Fruit fly (Drosophila melanogaster) whole organism, wandering third instar larva: ENCODE measurements around the gene CG31832.
A peak's percentile ranks its signal among the peaks of the same experiment; 100 is the strongest.

Experiments used
- Abd-B ChIP-seq: fragments of >200 bp; optimal IDR thresholded peaks from 2 replicates; lab custom pipeline; 2017; ENCODE audit warnings: missing biosample characterization, missing genetic modification characterization
- CG32264 ChIP-seq: fragments of 200-800 bp; sonication (Bioruptor generic); optimal IDR thresholded peaks from 2 replicates; lab custom pipeline; 2016; ENCODE audit warnings: missing biosample characterization, missing genetic modification characterization
- CG9705 ChIP-seq: fragments of 200-800 bp; sonication (Bioruptor generic); optimal IDR thresholded peaks from 2 replicates; lab custom pipeline; 2018; ENCODE audit warnings: missing biosample characterization, mild to moderate bottlenecking, missing genetic modification characterization
- CrebA ChIP-seq: fragments of 200-800 bp; sonication (Bioruptor generic); optimal IDR thresholded peaks from 2 replicates; lab custom pipeline; 2016; ENCODE audit warnings: missing biosample characterization, mild to moderate bottlenecking, missing genetic modification characterization, borderline replicate concordance
- Dfd ChIP-seq: fragments of >200 bp; optimal IDR thresholded peaks from 2 replicates; lab custom pipeline; 2017; ENCODE audit warnings: missing biosample characterization, missing genetic modification characterization
- Dif ChIP-seq: fragments of 200-275, 200-300 bp; sonication (Bioruptor generic); optimal IDR thresholded peaks from 2 replicates; lab custom pipeline; 2018; ENCODE audit warnings: missing biosample characterization, missing genetic modification characterization; ENCODE audit not compliant: partially characterized antibody
- GATAd ChIP-seq: sonication (Bioruptor generic); optimal IDR thresholded peaks from 2 replicates; lab custom pipeline; 2016; ENCODE audit warnings: missing biosample characterization, missing genetic modification characterization
- HLH106 ChIP-seq: fragments of 200-800 bp; optimal IDR thresholded peaks from 3 replicates; lab custom pipeline; 2019; ENCODE audit warnings: missing biosample characterization, mild to moderate bottlenecking, missing genetic modification characterization, moderate library complexity
- Hnf4 ChIP-seq: fragments of 200-800 bp; sonication (Bioruptor generic); optimal IDR thresholded peaks from 2 replicates; lab custom pipeline; 2016; ENCODE audit warnings: missing biosample characterization, mild to moderate bottlenecking, missing genetic modification characterization
- Hr78 ChIP-seq: fragments of >200 bp; optimal IDR thresholded peaks from 2 replicates; lab custom pipeline; 2017; ENCODE audit warnings: missing biosample characterization, missing genetic modification characterization
- Hr83 ChIP-seq: fragments of 200-300 bp; sonication (Bioruptor generic); optimal IDR thresholded peaks from 2 replicates; lab custom pipeline; 2016; ENCODE audit warnings: missing biosample characterization, mild to moderate bottlenecking, missing genetic modification characterization, moderate library complexity; ENCODE audit not compliant: poor library complexity, severe bottlenecking
- Jra ChIP-seq: sonication (Bioruptor generic); optimal IDR thresholded peaks from 2 replicates; lab custom pipeline; 2016; ENCODE audit warnings: missing biosample characterization, missing genetic modification characterization
- Mio ChIP-seq: sonication (Bioruptor generic); optimal IDR thresholded peaks from 2 replicates; lab custom pipeline; 2016; ENCODE audit warnings: missing biosample characterization, missing genetic modification characterization
- Myc ChIP-seq: fragments of >200 bp; optimal IDR thresholded peaks from 2 replicates; lab custom pipeline; 2017
- N ChIP-seq: fragments of >200 bp; optimal IDR thresholded peaks from 2 replicates; lab custom pipeline; 2018; ENCODE audit warnings: missing biosample characterization, missing external identifiers, missing genetic modification characterization
- OdsH ChIP-seq: fragments of 200-800 bp; sonication (Bioruptor generic); optimal IDR thresholded peaks from 2 replicates; lab custom pipeline; 2016; ENCODE audit warnings: missing biosample characterization, mild to moderate bottlenecking, missing genetic modification characterization
- Rel ChIP-seq, 2 experiments: fragments of 200-800 bp; sonication (Bioruptor generic) in 1 of 2; optimal IDR thresholded peaks; 2 replicates in 1 of 2; 3 replicates in 1 of 2; lab custom pipeline; 2016 to 2019; ENCODE audit warnings: mild to moderate bottlenecking in 2 of 2, missing biosample characterization in 2 of 2, missing genetic modification characterization in 2 of 2, moderate library complexity in 1 of 2
- Sp1 ChIP-seq: fragments of 200-800 bp; sonication (Bioruptor generic); optimal IDR thresholded peaks from 3 replicates; lab custom pipeline; 2019; ENCODE audit warnings: missing biosample characterization, mild to moderate bottlenecking, missing genetic modification characterization, moderate library complexity
- Vsx2 ChIP-seq: fragments of 200-300, 225-300 bp; sonication (Bioruptor generic); optimal IDR thresholded peaks from 2 replicates; lab custom pipeline; 2018; ENCODE audit warnings: missing biosample characterization, missing genetic modification characterization; ENCODE audit not compliant: partially characterized antibody
- br ChIP-seq: fragments of 200-800 bp; sonication (Bioruptor generic); optimal IDR thresholded peaks from 2 replicates; lab custom pipeline; 2016; ENCODE audit warnings: missing biosample characterization, missing genetic modification characterization
- brk ChIP-seq: fragments of 200-800 bp; sonication (Bioruptor generic); optimal IDR thresholded peaks from 2 replicates; lab custom pipeline; 2016; ENCODE audit warnings: missing biosample characterization, mild to moderate bottlenecking, missing genetic modification characterization
- dl ChIP-seq, 2 experiments: fragments of 175-275, 200-275 bp in 1 of 2; fragments of 200-275 bp in 1 of 2; sonication (Bioruptor generic); optimal IDR thresholded peaks; lab custom pipeline; 2018; ENCODE audit warnings: mild to moderate bottlenecking in 2 of 2, missing biosample characterization in 2 of 2, missing genetic modification characterization in 2 of 2, moderate library complexity in 2 of 2; ENCODE audit not compliant: partially characterized antibody in 2 of 2, insufficient read depth in 1 of 2
- dmrt93B ChIP-seq: fragments of 200-800 bp; sonication (Bioruptor generic); optimal IDR thresholded peaks from 2 replicates; lab custom pipeline; 2018; ENCODE audit warnings: missing biosample characterization, mild to moderate bottlenecking, missing genetic modification characterization
- dsf ChIP-seq: sonication (Bioruptor generic); optimal IDR thresholded peaks from 2 replicates; lab custom pipeline; 2016; ENCODE audit warnings: missing biosample characterization, missing genetic modification characterization, borderline replicate concordance
- ey ChIP-seq: fragments of 200-800 bp; sonication (Bioruptor generic); optimal IDR thresholded peaks from 2 replicates; lab custom pipeline; 2016; ENCODE audit warnings: missing biosample characterization, missing genetic modification characterization
- foxo ChIP-seq, 2 experiments: fragments of 200-800 bp; sonication (Bioruptor generic); optimal IDR thresholded peaks; 2 replicates in 1 of 2; 3 replicates in 1 of 2; lab custom pipeline; 2016 to 2017; ENCODE audit warnings: missing biosample characterization in 2 of 2, missing genetic modification characterization in 2 of 2
- fru ChIP-seq: fragments of 200-800 bp; sonication (Bioruptor generic); optimal IDR thresholded peaks from 3 replicates; lab custom pipeline; 2016; ENCODE audit warnings: missing biosample characterization, mild to moderate bottlenecking, missing genetic modification characterization
- h ChIP-seq: fragments of 200-800 bp; sonication (Bioruptor generic); optimal IDR thresholded peaks from 3 replicates; lab custom pipeline; 2016; ENCODE audit warnings: missing biosample characterization, mild to moderate bottlenecking, missing genetic modification characterization
- jim ChIP-seq: fragments of 175-275, 200-325 bp; sonication (Bioruptor generic); optimal IDR thresholded peaks from 2 replicates; lab custom pipeline; 2016; ENCODE audit warnings: missing biosample characterization, mild to moderate bottlenecking, missing genetic modification characterization
- lola ChIP-seq: fragments of >200 bp; optimal IDR thresholded peaks from 2 replicates; lab custom pipeline; 2017; ENCODE audit warnings: missing biosample characterization, missing genetic modification characterization
- pan ChIP-seq: fragments of >200 bp; optimal IDR thresholded peaks from 2 replicates; lab custom pipeline; 2017
- psq ChIP-seq: fragments of 200-800 bp; sonication (Bioruptor generic); optimal IDR thresholded peaks from 3 replicates; lab custom pipeline; 2017; ENCODE audit warnings: missing biosample characterization, mild to moderate bottlenecking, missing genetic modification characterization, moderate library complexity
- rgr ChIP-seq: fragments of 200-800 bp; sonication (Bioruptor generic); optimal IDR thresholded peaks from 3 replicates; lab custom pipeline; 2016; ENCODE audit warnings: missing biosample characterization, mild to moderate bottlenecking, missing genetic modification characterization
- sage ChIP-seq: fragments of 200-800 bp; sonication (Bioruptor generic); optimal IDR thresholded peaks from 2 replicates; lab custom pipeline; 2016; ENCODE audit warnings: missing biosample characterization, mild to moderate bottlenecking, missing genetic modification characterization
- sv ChIP-seq: fragments of 200-800 bp; sonication (Bioruptor generic); optimal IDR thresholded peaks from 3 replicates; lab custom pipeline; 2016; ENCODE audit warnings: missing biosample characterization, missing genetic modification characterization
- tai ChIP-seq: sonication (Bioruptor generic); optimal IDR thresholded peaks from 2 replicates; lab custom pipeline; 2016; ENCODE audit warnings: missing biosample characterization, missing genetic modification characterization
- usp ChIP-seq: fragments of >200 bp; optimal IDR thresholded peaks from 2 replicates; lab custom pipeline; 2017; ENCODE audit warnings: missing biosample characterization, missing genetic modification characterization
- woc ChIP-seq: sonication (Bioruptor generic); optimal IDR thresholded peaks from 2 replicates; lab custom pipeline; 2016; ENCODE audit warnings: missing biosample characterization, mild to moderate bottlenecking, missing genetic modification characterization

CG31832 gene

DNA sequence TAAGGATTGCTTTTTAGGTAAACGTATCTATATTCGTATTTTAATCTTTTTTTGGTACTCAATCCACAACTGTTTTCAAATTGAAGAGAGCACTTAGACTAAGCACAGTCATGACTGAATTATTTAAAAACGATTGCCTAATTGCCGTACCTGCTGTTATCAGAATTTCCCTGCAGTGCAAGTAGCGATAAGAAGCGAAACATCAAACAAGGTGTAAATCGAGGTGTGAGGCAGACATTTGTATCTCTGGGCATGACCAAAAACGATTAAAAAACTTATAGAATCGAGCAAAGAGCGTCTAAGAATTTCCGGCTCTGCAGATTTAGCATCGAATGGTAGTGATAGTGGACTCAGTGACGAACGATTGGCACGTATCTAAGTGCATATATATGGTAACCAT lies 23.6 kb upstream of the CG31832 start:
- no peak for TF ChIP-seq dmrt93B (GFP tag; lab: Kevin White, UChicago)
- no peak for TF ChIP-seq OdsH (GFP tag; lab: Kevin White, UChicago)
- no peak for TF ChIP-seq Hr78 (GFP tag; lab: Kevin White, UChicago)
- no peak for TF ChIP-seq CrebA (GFP tag; lab: Kevin White, UChicago)
- no peak for TF ChIP-seq br (GFP tag; lab: Kevin White, UChicago)
- no peak for TF ChIP-seq dsf (GFP tag; lab: Kevin White, UChicago)
- TF ChIP-seq HLH106 (tag; lab: Kevin White, UChicago): no peak
- no peak for TF ChIP-seq Dif (GFP tag; lab: Kevin White, UChicago)
- TF ChIP-seq Myc (lab: Kevin White, UChicago): no peak
- no peak for TF ChIP-seq N (GFP tag; lab: Kevin White, UChicago)
- no peak for TF ChIP-seq rgr (GFP tag; lab: Kevin White, UChicago)
- TF ChIP-seq CG32264 (GFP tag; lab: Kevin White, UChicago): no peak
- TF ChIP-seq, all 38 proteins: peak for 0

DNA sequence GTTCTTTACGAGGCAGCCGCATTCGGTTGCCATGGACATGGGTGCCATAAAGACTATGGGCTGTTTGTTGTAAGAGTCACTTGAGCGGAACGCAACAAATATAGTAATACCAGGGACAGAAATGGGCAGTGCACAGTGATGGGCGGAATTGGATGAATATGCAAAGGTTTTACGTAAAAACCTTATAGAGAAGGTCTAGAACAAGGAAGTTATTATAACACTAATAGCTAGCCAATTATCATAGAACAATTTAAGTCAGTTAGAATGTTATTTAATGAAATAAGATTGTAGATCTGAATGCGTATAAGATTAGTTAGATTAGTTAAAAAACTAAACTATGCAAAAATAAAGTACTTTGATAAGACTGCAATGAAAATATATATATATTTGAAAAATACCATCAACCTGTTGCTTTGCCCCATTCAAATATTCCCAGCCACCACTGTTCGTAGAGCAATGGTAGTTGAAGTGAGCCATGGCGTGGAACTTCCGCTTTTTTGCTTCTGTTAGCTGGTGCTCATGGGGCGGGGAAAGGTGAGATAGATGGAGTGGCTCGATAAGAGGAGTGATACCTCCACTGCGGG lies 21.3 kb upstream of the CG31832 start:
- TF ChIP-seq GATAd (GFP tag; lab: Kevin White, UChicago) (no peak), sage (no peak), foxo (GFP tag; optimal IDR thresholded peaks at IDR 0.05; lab: Kevin White, UChicago) (no peak), Vsx2 (GFP tag; lab: Kevin White, UChicago) (no peak), ey (GFP tag; lab: Kevin White, UChicago) (no peak), sv (GFP tag; lab: Kevin White, UChicago) (no peak), dl (GFP tag; optimal IDR thresholded peaks at IDR 0.05; lab: Kevin White, UChicago; ENCODE audit: insufficient read depth in 1 of 2, partially characterized antibody in 2 of 2) (no peak)
- TF ChIP-seq, all 38 proteins: peak for 0

DNA sequence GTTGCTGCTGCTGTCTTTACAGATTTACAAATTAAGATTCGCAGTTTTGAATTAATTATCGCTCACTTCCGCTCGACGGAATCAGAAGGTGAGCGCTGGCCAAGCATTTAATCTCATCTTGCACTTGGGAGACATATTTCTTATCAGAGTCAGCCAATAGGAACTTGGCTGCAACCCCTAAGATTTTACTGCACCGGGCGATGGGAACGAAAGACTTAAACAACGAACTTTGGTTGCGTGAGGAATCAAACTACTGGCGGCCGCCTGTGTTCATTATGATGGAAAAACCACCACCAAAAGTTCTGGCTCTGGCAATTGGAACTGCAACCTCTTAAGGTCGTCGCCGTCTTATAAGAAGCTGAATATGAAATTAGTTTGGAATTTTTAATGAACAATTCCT lies 12.2 kb upstream of the CG31832 start:
- TF ChIP-seq br (GFP tag; lab: Kevin White, UChicago): no peak
- TF ChIP-seq Mio (GFP tag; lab: Kevin White, UChicago): no peak
- TF ChIP-seq CG32264 (GFP tag; lab: Kevin White, UChicago): no peak
- no peak for TF ChIP-seq usp (GFP tag; lab: Kevin White, UChicago)
- no peak for TF ChIP-seq h
- TF ChIP-seq rgr (GFP tag; lab: Kevin White, UChicago): no peak
- no peak for TF ChIP-seq Sp1
- TF ChIP-seq Rel (GFP tag; optimal IDR thresholded peaks at IDR 0.05; lab: Kevin White, UChicago): no peak
- no peak for TF ChIP-seq Rel (tag; optimal IDR thresholded peaks at IDR 0.05; lab: Kevin White, UChicago)
- TF ChIP-seq CG9705: no peak
- TF ChIP-seq dl (GFP tag; optimal IDR thresholded peaks at IDR 0.05; lab: Kevin White, UChicago; ENCODE audit: insufficient read depth in 1 of 2, partially characterized antibody in 2 of 2): no peak

DNA sequence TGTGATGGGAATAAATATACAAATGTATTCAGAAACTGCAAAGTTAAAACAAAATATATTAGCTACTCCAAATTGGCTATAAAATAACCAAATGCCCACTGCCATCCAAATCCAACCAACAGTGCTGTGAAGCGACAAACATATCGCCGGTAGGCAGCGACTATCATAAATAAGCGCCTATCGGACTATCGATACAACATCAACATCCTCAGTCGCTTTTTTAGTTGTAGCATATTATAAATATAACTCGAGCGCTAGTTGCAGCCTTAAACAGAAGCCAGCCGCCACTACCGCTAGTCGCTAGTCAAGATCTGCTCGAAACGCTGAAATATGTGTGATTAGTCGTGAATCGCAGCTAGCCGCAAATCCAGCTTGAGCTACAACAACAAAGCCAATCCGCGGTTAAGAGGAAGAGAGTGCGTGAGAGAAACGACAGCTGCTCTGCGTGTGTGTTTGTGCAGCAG lies 7.8 kb upstream of the CG31832 start:
- TF ChIP-seq foxo (GFP tag; optimal IDR thresholded peaks at IDR 0.05; lab: Kevin White, UChicago) (no peak), sv (GFP tag; lab: Kevin White, UChicago) (no peak), fru (no peak), pan (lab: Kevin White, UChicago) (no peak), Sp1 (no peak), tai (GFP tag; lab: Kevin White, UChicago) (no peak), jim (GFP tag; lab: Kevin White, UChicago) (no peak), CG9705 (peak; percentile 46), Hnf4 (GFP tag; lab: Kevin White, UChicago) (no peak), Mio (GFP tag; lab: Kevin White, UChicago) (no peak), br (GFP tag; lab: Kevin White, UChicago) (peak; percentile 36), OdsH (GFP tag; lab: Kevin White, UChicago) (no peak), psq (peak; percentile 6), dl (GFP tag; optimal IDR thresholded peaks at IDR 0.05; lab: Kevin White, UChicago; ENCODE audit: insufficient read depth in 1 of 2, partially characterized antibody in 2 of 2) (no peak), Dfd (GFP tag; lab: Kevin White, UChicago) (no peak), brk (no peak), CG32264 (GFP tag; lab: Kevin White, UChicago) (no peak), Hr83 (GFP tag; lab: Kevin White, UChicago) (peak; percentile 77), GATAd (GFP tag; lab: Kevin White, UChicago) (no peak), usp (GFP tag; lab: Kevin White, UChicago) (no peak), CrebA (GFP tag; lab: Kevin White, UChicago) (no peak), sage (peak; percentile 25), h (peak; percentile 48), rgr (GFP tag; lab: Kevin White, UChicago) (no peak), Jra (peak; percentile 22), HLH106 (tag; lab: Kevin White, UChicago) (no peak), lola (no peak), Myc (lab: Kevin White, UChicago) (peak; percentile 90), dsf (GFP tag; lab: Kevin White, UChicago) (peak; percentile 22), Vsx2 (GFP tag; lab: Kevin White, UChicago) (no peak), woc (GFP tag; lab: Kevin White, UChicago) (peak; percentile 88), Abd-B (GFP tag; lab: Kevin White, UChicago) (no peak), ey (GFP tag; lab: Kevin White, UChicago) (peak; percentile 5), Dif (GFP tag; lab: Kevin White, UChicago) (no peak), Rel (GFP tag; optimal IDR thresholded peaks at IDR 0.05; lab: Kevin White, UChicago) (no peak), Rel (tag; optimal IDR thresholded peaks at IDR 0.05; lab: Kevin White, UChicago) (no peak), dmrt93B (GFP tag; lab: Kevin White, UChicago) (no peak)
